Fruit fly (Drosophila melanogaster): Measurements from ENCODE around the gene CG8001.

The CG8001 gene

DNA sequence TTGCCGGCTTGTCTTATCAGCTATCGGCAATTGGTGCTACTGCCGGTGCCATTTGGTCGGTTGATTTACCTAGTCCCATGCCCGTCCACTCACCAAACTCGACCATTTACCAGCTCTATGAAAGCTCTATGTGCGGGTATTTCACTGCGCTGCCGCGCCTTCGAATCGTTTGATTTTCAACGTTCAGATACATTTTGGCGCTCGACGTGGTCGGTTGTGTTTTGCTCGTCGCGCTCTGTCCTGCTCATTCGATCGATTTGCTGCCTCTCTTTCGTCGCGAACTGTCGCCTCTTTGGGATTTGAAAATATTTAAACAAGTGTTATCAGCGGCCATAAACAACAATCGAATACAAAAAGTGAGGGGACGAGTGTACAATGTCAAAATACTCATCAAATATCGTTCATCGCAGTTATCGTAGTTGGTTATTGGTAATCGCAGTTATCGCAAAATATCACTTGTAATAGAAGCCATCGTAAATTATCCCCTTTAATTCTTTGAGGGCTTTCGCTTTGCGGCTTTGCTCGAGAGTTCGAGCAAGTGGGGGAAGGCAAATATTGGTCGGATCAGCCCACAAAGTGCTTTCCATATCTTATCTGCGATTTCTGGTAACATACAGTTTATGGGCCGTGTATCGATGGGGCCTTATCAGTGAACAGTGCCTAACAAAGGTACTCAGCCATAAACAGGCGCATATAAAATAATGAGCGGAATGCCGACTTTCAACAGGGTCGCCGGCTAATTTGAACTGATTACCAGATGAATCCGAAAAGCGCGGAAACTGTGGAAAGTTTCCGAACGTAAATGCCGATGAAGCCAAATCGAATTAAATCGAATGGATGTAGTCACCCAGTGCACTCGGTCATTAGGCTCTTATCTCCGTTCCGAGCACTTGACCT, 14.1 kb upstream of the CG8001 start (continued):
- no peak for TF ChIP-seq gfzf (GFP tag; optimal IDR thresholded peaks at IDR 0.05)
- no peak for TF ChIP-seq dm (GFP tag; optimal IDR thresholded peaks at IDR 0.05)
- TF ChIP-seq HLH54F (GFP tag; optimal IDR thresholded peaks at IDR 0.05) = no peak
- no peak for TF ChIP-seq Hr39 (optimal IDR thresholded peaks at IDR 0.05)
- peak; percentile 72 for TF ChIP-seq GATAe (GFP tag; conservative IDR thresholded peaks at IDR 0.05)
- TF ChIP-seq MTF-1 (GFP tag; optimal IDR thresholded peaks at IDR 0.05; ENCODE audit: borderline replicate concordance) = no peak
- TF ChIP-seq sqz (GFP tag; optimal IDR thresholded peaks at IDR 0.05) = no peak
- peak; percentile 29 for TF ChIP-seq CG6854 (GFP tag; optimal IDR thresholded peaks at IDR 0.05)
- TF ChIP-seq odd (GFP tag; optimal IDR thresholded peaks at IDR 0.05) = no peak
- no peak for TF ChIP-seq slp2 (GFP tag; optimal IDR thresholded peaks at IDR 0.05)
- TF ChIP-seq gcm2 (GFP tag; optimal IDR thresholded peaks at IDR 0.05) = no peak
- peak; percentile 43; the same call in 1 of the 2 replicates for TF ChIP-seq Adf1 (GFP tag; IDR thresholded peaks at IDR 0.05)
- no peak for TF ChIP-seq CG4282 (GFP tag; optimal IDR thresholded peaks at IDR 0.05)
- TF ChIP-seq CG2116 (GFP tag; optimal IDR thresholded peaks at IDR 0.05) = peak; percentile 16
- no peak for TF ChIP-seq unc-4 (GFP tag; IDR thresholded peaks at IDR 0.05; ENCODE audit: partially characterized antibody)
- TF ChIP-seq nom (GFP tag; optimal IDR thresholded peaks at IDR 0.05) = no peak
- no peak; the same call in 1 of the 2 replicates for TF ChIP-seq crol (GFP tag; IDR thresholded peaks at IDR 0.05)
- TF ChIP-seq sc (optimal IDR thresholded peaks at IDR 0.05) = no peak
- no peak for TF ChIP-seq sc (GFP tag; optimal IDR thresholded peaks at IDR 0.05)
- TF ChIP-seq Xbp1 (GFP tag; optimal IDR thresholded peaks at IDR 0.05) = no peak
- no peak for TF ChIP-seq dati (GFP tag; IDR thresholded peaks at IDR 0.05)
- TF ChIP-seq Aef1 (GFP tag; IDR thresholded peaks at IDR 0.05) = no peak
- TF ChIP-seq HmgZ (tag; optimal IDR thresholded peaks at IDR 0.05) = peak; percentile 22
- TF ChIP-seq Rx (GFP tag; IDR thresholded peaks at IDR 0.05) = no peak
- no peak for TF ChIP-seq CG1233 (GFP tag; optimal IDR thresholded peaks at IDR 0.05)
- no peak for TF ChIP-seq prd (optimal IDR thresholded peaks at IDR 0.05)
- 0 out of 3 replicates have a peak, but pooled peaks have one; percentile 3 for TF ChIP-seq prd (GFP tag; IDR thresholded peaks at IDR 0.05)
- no peak for TF ChIP-seq CG14050 (GFP tag; IDR thresholded peaks at IDR 0.05)
- no peak for TF ChIP-seq pzg (GFP tag; optimal IDR thresholded peaks at IDR 0.05)
- TF ChIP-seq psq (GFP tag; optimal IDR thresholded peaks at IDR 0.05) = no peak
- no peak for TF ChIP-seq wdn (GFP tag; IDR thresholded peaks at IDR 0.05)
- TF ChIP-seq pros (GFP tag; optimal IDR thresholded peaks at IDR 0.05) = no peak
- no peak for TF ChIP-seq zen2 (GFP tag; IDR thresholded peaks at IDR 0.05; ENCODE audit: partially characterized antibody)
- no peak for TF ChIP-seq unpg (GFP tag; optimal IDR thresholded peaks at IDR 0.05)
- no peak for TF ChIP-seq CG8359 (GFP tag; optimal IDR thresholded peaks at IDR 0.05; ENCODE audit: borderline replicate concordance)
- TF ChIP-seq aop (GFP tag; IDR thresholded peaks at IDR 0.05) = no peak
- peak; percentile 45 for TF ChIP-seq CG14441 (GFP tag; IDR thresholded peaks at IDR 0.05)
- no peak for TF ChIP-seq CG3407 (GFP tag; optimal IDR thresholded peaks at IDR 0.05)
- no peak for TF ChIP-seq jumu (GFP tag; optimal IDR thresholded peaks at IDR 0.05)
- TF ChIP-seq run (tag; optimal IDR thresholded peaks at IDR 0.05) = peak; percentile 45
- TF ChIP-seq CG2202 (tag; optimal IDR thresholded peaks at IDR 0.05) = no peak
- TF ChIP-seq CG8281 (tag; optimal IDR thresholded peaks at IDR 0.05) = peak; percentile 10
- TF ChIP-seq ind (GFP tag; optimal IDR thresholded peaks at IDR 0.05) = no peak
- no peak for TF ChIP-seq br (optimal IDR thresholded peaks at IDR 0.05)
- no peak for TF ChIP-seq luna (GFP tag; optimal IDR thresholded peaks at IDR 0.05)
- TF ChIP-seq CG32532 (GFP tag; IDR thresholded peaks at IDR 0.05) = no peak
- TF ChIP-seq Side (GFP tag; optimal IDR thresholded peaks at IDR 0.05) = no peak
- no peak for TF ChIP-seq trem (tag; optimal IDR thresholded peaks at IDR 0.05)
- TF ChIP-seq da (GFP tag; optimal IDR thresholded peaks at IDR 0.05) = no peak
- no peak for TF ChIP-seq D19A (tag; optimal IDR thresholded peaks at IDR 0.05)
- TF ChIP-seq CG15269 (tag; optimal IDR thresholded peaks at IDR 0.05) = no peak
